Fruit fly (Drosophila melanogaster): ENCODE measurements around the gene pum.

pum gene

dm6 chr3R:9031797-9032418, 205.6 kb downstream of the pum start (continued):
- TF ChIP-seq CG4707 (GFP tag; optimal IDR thresholded peaks at IDR 0.05) (peak; percentile 65), Deaf1 (tag; optimal IDR thresholded peaks at IDR 0.05) (peak; percentile 79), Usf (GFP tag; optimal IDR thresholded peaks at IDR 0.05) (peak; percentile 64), Asciz (GFP tag; optimal IDR thresholded peaks at IDR 0.05) (peak; percentile 87), CG30020 (tag; optimal IDR thresholded peaks at IDR 0.05) (peak; percentile 19), CG31441 (GFP tag; IDR thresholded peaks at IDR 0.05) (peak; percentile 81), fu2 (GFP tag; optimal IDR thresholded peaks at IDR 0.05) (peak; percentile 70), Optix (GFP tag; IDR thresholded peaks at IDR 0.05) (peak; percentile 89), unc-4 (GFP tag; IDR thresholded peaks at IDR 0.05; ENCODE audit: partially characterized antibody) (no peak), Meics (GFP tag; optimal IDR thresholded peaks at IDR 0.05) (peak; percentile 87), CG3065 (GFP tag; optimal IDR thresholded peaks at IDR 0.05) (peak; percentile 58), dmrt11E (tag; optimal IDR thresholded peaks at IDR 0.05) (peak; percentile 60), D19B (GFP tag; optimal IDR thresholded peaks at IDR 0.05) (peak; percentile 78), crol (GFP tag; IDR thresholded peaks at IDR 0.05) (0 out of 2 replicates have a peak, but pooled peaks have one; percentile 45), CG30431 (GFP tag; optimal IDR thresholded peaks at IDR 0.05) (peak; percentile 76), Hr78 (GFP tag; optimal IDR thresholded peaks at IDR 0.05) (peak in 1 of 2 experiments; percentile 46), B-H1 (GFP tag; IDR thresholded peaks at IDR 0.05) (peak; percentile 87; the same call in 2 of the 3 replicates), CG8765 (GFP tag; IDR thresholded peaks at IDR 0.05) (peak; percentile 47; the same call in 1 of the 2 replicates), Poxn (GFP tag; IDR thresholded peaks at IDR 0.05) (no peak), bbx (GFP tag; IDR thresholded peaks at IDR 0.05; ENCODE audit: partially characterized antibody) (no peak), Awh (GFP tag; IDR thresholded peaks at IDR 0.05) (peak; percentile 94), inv (GFP tag; IDR thresholded peaks at IDR 0.05; ENCODE audit: partially characterized antibody) (no peak), pnt (GFP tag; optimal IDR thresholded peaks at IDR 0.05) (peak; percentile 80), dmrt99B (tag; optimal IDR thresholded peaks at IDR 0.05) (peak; percentile 93), CG1233 (GFP tag; optimal IDR thresholded peaks at IDR 0.05) (peak; percentile 75), stc (GFP tag; IDR thresholded peaks at IDR 0.05) (peak; percentile 94), Gsc (GFP tag; IDR thresholded peaks at IDR 0.05) (no peak), wor (GFP tag; IDR thresholded peaks at IDR 0.05) (peak; percentile 85), CG12942 (GFP tag; optimal IDR thresholded peaks at IDR 0.05) (peak; percentile 80), her (GFP tag; optimal IDR thresholded peaks at IDR 0.05) (peak; percentile 77), Dad (GFP tag; optimal IDR thresholded peaks at IDR 0.05) (peak; percentile 67), phol (tag; optimal IDR thresholded peaks at IDR 0.05) (peak; percentile 83), jumu (GFP tag; optimal IDR thresholded peaks at IDR 0.05) (peak; percentile 72), CG11247 (GFP tag; IDR thresholded peaks at IDR 0.05) (peak; percentile 78), fd102C (GFP tag; optimal IDR thresholded peaks at IDR 0.05) (no peak), CHES-1-like (GFP tag; optimal IDR thresholded peaks at IDR 0.05) (peak; percentile 80), CG7963 (GFP tag; IDR thresholded peaks at IDR 0.05; ENCODE audit: partially characterized antibody) (no peak), Mrtf (GFP tag; IDR thresholded peaks at IDR 0.05) (peak; percentile 86), Atf3 (GFP tag; optimal IDR thresholded peaks at IDR 0.05) (peak; percentile 79), lilli (GFP tag; optimal IDR thresholded peaks at IDR 0.05) (peak; percentile 94), CG1603 (tag; optimal IDR thresholded peaks at IDR 0.05) (peak; percentile 83), CG8281 (tag; optimal IDR thresholded peaks at IDR 0.05) (peak; percentile 70), CG10654 (GFP tag; optimal IDR thresholded peaks at IDR 0.05) (peak; percentile 81), CG11723 (GFP tag; optimal IDR thresholded peaks at IDR 0.05) (peak; percentile 71), Kr (GFP tag; optimal IDR thresholded peaks at IDR 0.05) (peak; percentile 20), so (GFP tag; IDR thresholded peaks at IDR 0.05) (peak; percentile 92), ab (GFP tag; optimal IDR thresholded peaks at IDR 0.05) (no peak), Abd-B (GFP tag; optimal IDR thresholded peaks at IDR 0.05) (peak; percentile 75), Lpt (GFP tag; optimal IDR thresholded peaks at IDR 0.05) (no peak), CG15601 (tag; optimal IDR thresholded peaks at IDR 0.05) (peak; percentile 61)
